Fruit fly (Drosophila melanogaster) whole organism, pupa: ENCODE measurements around the gene CrzR.

Source experiments
- CG17806 ChIP-seq: fragments of 200-800 bp; sonication (Bioruptor generic); optimal IDR thresholded peaks from 2 replicates; lab custom pipeline; 2018; ENCODE audit warnings: missing biosample characterization, mild to moderate bottlenecking, missing genetic modification characterization, moderate library complexity
- CG8301 ChIP-seq: fragments of 200-800 bp; sonication (Bioruptor generic); optimal IDR thresholded peaks from 2 replicates; lab custom pipeline; 2018; ENCODE audit warnings: missing biosample characterization, mild to moderate bottlenecking, missing genetic modification characterization
- fd96Ca ChIP-seq: fragments of 200-800 bp; sonication (Bioruptor generic); IDR thresholded peaks from 3 replicates; pipeline ENCODE4 v1.3.6; 2022; ENCODE audit warnings: missing biosample characterization, missing genetic modification characterization

- TF ChIP-seq CG17806 (tag; lab: Kevin White, UChicago) (no peak), fd96Ca (no peak), CG8301 (tag; lab: Kevin White, UChicago) (no peak)
Observed at dm6 chr3L:12298092-12298491, 53.3 kb downstream of the CrzR start.
